Worm (Caenorhabditis elegans): ENCODE measurements around the gene pho-13.

ce11 chrII:8796391-8796790 lies 10.4 kb downstream of the pho-13 start:
- TF ChIP-seq B0310.2 (tag; optimal IDR thresholded peaks at IDR 0.05): no peak
- no peak for TF ChIP-seq ets-7 (tag; optimal IDR thresholded peaks at IDR 0.05)
- TF ChIP-seq ama-1 (optimal IDR thresholded peaks at IDR 0.05): no peak
- no peak for TF ChIP-seq flt-1 (GFP tag; IDR thresholded peaks at IDR 0.05)
- no peak for TF ChIP-seq hmbx-1 (tag; optimal IDR thresholded peaks at IDR 0.05)
- TF ChIP-seq pes-1 (GFP tag; IDR thresholded peaks at IDR 0.05): no peak

All from whole organism, early embryonic.